Worm (Caenorhabditis elegans) whole organism, midembryonic: ENCODE results near the gene K08E4.2.

Experiments
- T22C8.4 ChIP-seq: fragments of 200-800 bp; sonication (Bioruptor generic); IDR thresholded peaks from 2 replicates; pipeline ENCODE4 v1.3.6; 2022; ENCODE audit warnings: missing genetic modification characterization, missing compliant biosample characterization
- cog-1 ChIP-seq: sonication (generic microtip); optimal IDR thresholded peaks from 2 replicates; lab custom pipeline; 2016; ENCODE audit warnings: missing genetic modification characterization, missing compliant biosample characterization
- flt-1 ChIP-seq: fragments of 200-800 bp; sonication (Bioruptor generic); IDR thresholded peaks from 2 replicates; pipeline ENCODE4 v1.3.6; 2022; ENCODE audit warnings: missing genetic modification characterization, missing compliant biosample characterization
- klf-2 ChIP-seq: fragments of 200-800 bp; sonication (Bioruptor generic); conservative IDR thresholded peaks from 2 replicates; pipeline ENCODE4 v1.3.6; 2022; ENCODE audit warnings: missing genetic modification reagents, missing genetic modification characterization, missing compliant biosample characterization
- med-1 ChIP-seq: sonication (generic microtip); optimal IDR thresholded peaks from 2 replicates; lab custom pipeline; 2017; ENCODE audit warnings: missing genetic modification characterization, mild to moderate bottlenecking, missing compliant biosample characterization, antibody characterized with exemption, missing genetic modification reagents; ENCODE audit not compliant: insufficient read depth
- ref-1 ChIP-seq: fragments of 200-800 bp; sonication (Bioruptor generic); conservative IDR thresholded peaks from 2 replicates; pipeline ENCODE4 v1.3.6; 2022; ENCODE audit warnings: missing genetic modification reagents, missing genetic modification characterization, missing compliant biosample characterization
- tab-1 ChIP-seq: fragments of 200-800 bp; sonication (Bioruptor generic); IDR thresholded peaks from 2 replicates; pipeline ENCODE4 v1.3.6; 2022; ENCODE audit warnings: missing genetic modification characterization, missing compliant biosample characterization
- ztf-23 ChIP-seq: fragments of 200-800 bp; sonication (Bioruptor generic); IDR thresholded peaks from 2 replicates; pipeline ENCODE4 v1.3.6; 2022; ENCODE audit warnings: missing genetic modification reagents, missing genetic modification characterization, missing compliant biosample characterization
- ztf-29 ChIP-seq: fragments of 200-800 bp; sonication (Bioruptor generic); IDR thresholded peaks from 2 replicates; pipeline ENCODE4 v1.3.6; 2022; ENCODE audit warnings: missing genetic modification reagents, missing genetic modification characterization, missing compliant biosample characterization

The K08E4.2 gene

ce11 chrIV:12021360-12021759, 35.1 kb downstream of the K08E4.2 start:
- no peak for TF ChIP-seq ref-1 (GFP tag; lab: Robert Waterston, UW)
- TF ChIP-seq T22C8.4 (GFP tag; lab: Robert Waterston, UW), result no peak
- no peak for TF ChIP-seq flt-1 (GFP tag; lab: Robert Waterston, UW)
- TF ChIP-seq ztf-23 (GFP tag; lab: Robert Waterston, UW), result no peak
- TF ChIP-seq cog-1 (tag; lab: Kevin White, UChicago), result no peak
- no peak for TF ChIP-seq med-1
- no peak for TF ChIP-seq klf-2 (GFP tag; lab: Robert Waterston, UW)
- no peak for TF ChIP-seq ztf-29 (GFP tag; lab: Robert Waterston, UW)
- TF ChIP-seq tab-1, result no peak

ce11 chrIV:12018920-12019319, 37.5 kb downstream of the K08E4.2 start:
- no peak for TF ChIP-seq tab-1
- no peak for TF ChIP-seq ztf-29 (GFP tag; lab: Robert Waterston, UW)
- TF ChIP-seq klf-2 (GFP tag; lab: Robert Waterston, UW), result no peak
- no peak for TF ChIP-seq med-1

- TF ChIP-seq ztf-23 (GFP tag; lab: Robert Waterston, UW), result no peak
Measured at ce11 chrIV:12015586-12015985, 40.9 kb downstream of the K08E4.2 start, which contains the start of gene lips-6. lips-6 (minus strand) TSS chrIV:12015686.

DNA sequence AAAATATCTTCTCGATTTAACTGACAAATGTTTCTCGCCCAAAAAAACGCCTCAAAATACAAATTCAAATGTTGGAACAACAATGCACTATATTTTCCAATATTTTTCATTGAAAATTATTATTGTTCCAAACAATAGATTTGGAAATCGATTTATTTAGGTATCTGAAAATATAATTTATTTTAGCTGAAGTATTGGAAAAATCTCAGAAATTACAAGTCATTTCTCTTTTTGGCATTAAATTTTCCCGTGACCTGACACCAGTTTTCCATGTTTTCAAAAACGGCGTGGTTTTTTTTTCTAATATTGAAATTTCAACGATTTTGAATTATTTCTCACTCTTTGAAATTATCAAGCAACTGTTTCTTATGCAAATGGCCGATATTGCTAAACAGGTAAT, 43.3 kb downstream of the K08E4.2 start, which contains the start of gene spe-17:
spe-17 (plus strand) TSS at position 301 of the 400 bp plus-strand sequence.
- TF ChIP-seq cog-1 (tag; lab: Kevin White, UChicago) (no peak), med-1 (no peak)

DNA sequence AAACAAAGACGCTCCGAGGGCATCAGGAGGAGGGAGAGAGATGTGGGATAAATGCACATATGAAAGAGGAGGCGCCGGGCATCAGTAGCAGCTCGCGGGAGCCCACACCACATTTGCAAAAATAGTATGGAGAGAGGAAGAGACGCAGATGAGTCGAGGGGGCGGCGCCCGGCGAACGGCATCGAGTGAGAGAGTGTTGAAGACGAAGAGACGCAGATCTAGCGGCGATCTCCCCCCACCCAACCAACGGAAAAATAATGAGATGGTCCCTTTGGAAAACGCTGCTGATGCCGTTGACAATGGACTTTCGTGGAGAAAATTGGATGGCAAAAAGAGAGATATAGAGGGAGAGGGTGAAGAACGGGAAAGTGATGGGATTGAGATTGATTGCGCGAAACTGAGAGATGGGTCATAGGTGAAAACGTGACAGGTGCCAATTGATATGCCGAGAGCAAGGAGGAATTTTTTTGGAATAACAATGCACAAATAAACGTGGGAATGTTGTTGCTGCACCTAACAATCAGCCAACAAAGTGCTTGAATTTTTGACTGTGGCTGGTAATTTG, 43.9 kb downstream of the K08E4.2 start:
- TF ChIP-seq ref-1 (GFP tag; lab: Robert Waterston, UW) (no peak), klf-2 (GFP tag; lab: Robert Waterston, UW) (no peak), ztf-23 (GFP tag; lab: Robert Waterston, UW) (no peak), T22C8.4 (GFP tag; lab: Robert Waterston, UW) (no peak), cog-1 (tag; lab: Kevin White, UChicago) (no peak), ztf-29 (GFP tag; lab: Robert Waterston, UW) (no peak), tab-1 (no peak), med-1 (no peak), flt-1 (GFP tag; lab: Robert Waterston, UW) (no peak)

DNA sequence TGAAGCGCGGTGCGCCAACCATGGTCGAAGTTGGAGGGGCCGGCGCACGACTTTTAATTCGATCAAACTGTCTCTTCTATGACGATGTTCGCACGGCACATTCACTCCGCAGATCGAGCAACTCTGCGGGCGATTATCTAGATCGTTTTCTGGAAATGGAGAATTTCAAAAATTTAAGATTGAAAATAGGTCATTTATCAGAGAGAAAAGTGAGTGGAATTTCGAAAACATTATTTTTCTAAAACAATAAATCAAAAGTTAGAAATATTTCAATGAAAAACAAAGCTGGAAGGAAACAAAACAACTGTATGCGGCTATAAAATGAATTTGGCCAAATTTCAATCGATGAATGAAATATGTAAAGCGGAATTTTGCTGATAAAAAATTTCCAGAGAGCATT, 45.6 kb downstream of the K08E4.2 start, which contains the start of the genes ZK617.26 and unc-22:
ZK617.26 (minus strand) TSS at position 101 of the 400 bp plus-strand sequence.
unc-22 (minus strand) TSS at position 149 of the 400 bp plus-strand sequence.
- TF ChIP-seq T22C8.4 (GFP tag; lab: Robert Waterston, UW) (no peak), tab-1 (no peak), med-1 (no peak), flt-1 (GFP tag; lab: Robert Waterston, UW) (no peak), cog-1 (tag; lab: Kevin White, UChicago) (no peak), ztf-29 (GFP tag; lab: Robert Waterston, UW) (no peak), ztf-23 (GFP tag; lab: Robert Waterston, UW) (no peak), klf-2 (GFP tag; lab: Robert Waterston, UW) (no peak)

DNA sequence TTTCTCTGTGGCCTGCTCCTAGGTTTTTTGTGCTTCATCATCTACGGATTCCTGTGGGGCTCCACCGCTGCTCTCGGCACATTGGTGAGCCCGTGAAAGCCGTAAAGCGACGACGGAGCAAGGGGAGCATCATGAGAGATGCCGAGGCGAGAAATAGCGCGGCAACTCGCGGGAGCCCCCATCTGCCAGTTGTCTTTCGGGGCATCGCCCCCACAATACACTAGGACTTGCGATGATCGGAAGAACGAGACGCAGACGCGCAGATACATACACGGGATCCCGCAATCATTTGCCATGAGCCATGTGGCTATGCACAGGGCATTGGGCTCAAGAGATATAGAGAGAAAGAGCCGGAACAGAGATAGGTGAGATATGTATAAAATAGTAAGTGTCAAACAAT, 46.1 kb downstream of the K08E4.2 start:
- TF ChIP-seq ref-1 (GFP tag; lab: Robert Waterston, UW) (no peak), tab-1 (no peak), ztf-23 (GFP tag; lab: Robert Waterston, UW) (no peak), ztf-29 (GFP tag; lab: Robert Waterston, UW) (no peak), klf-2 (GFP tag; lab: Robert Waterston, UW) (no peak), cog-1 (tag; lab: Kevin White, UChicago) (no peak), T22C8.4 (GFP tag; lab: Robert Waterston, UW) (no peak), med-1 (no peak), flt-1 (GFP tag; lab: Robert Waterston, UW) (no peak)

ce11 chrIV:12009046-12009674, 47.3 kb downstream of the K08E4.2 start:
- no peak for TF ChIP-seq ztf-23 (GFP tag; lab: Robert Waterston, UW)
- TF ChIP-seq cog-1 (tag; lab: Kevin White, UChicago), result no peak
- TF ChIP-seq med-1, result no peak
- no peak for TF ChIP-seq T22C8.4 (GFP tag; lab: Robert Waterston, UW)
- no peak for TF ChIP-seq klf-2 (GFP tag; lab: Robert Waterston, UW)
- no peak for TF ChIP-seq ztf-29 (GFP tag; lab: Robert Waterston, UW)
